Worm (Caenorhabditis elegans): ENCODE data around the gene Y50D4A.4.
A peak's percentile ranks its signal among the peaks of the same experiment; 100 is the strongest.

The Y50D4A.4 gene

ce11 chrV:1164196-1164691 is 31.7 kb downstream of the Y50D4A.4 start, which contains the start of gene T21H3.5:
Gene T21H3.5, minus strand, starts transcription at chrV:1164293.
- no peak for TF ChIP-seq pha-4 (tag; optimal IDR thresholded peaks at IDR 0.05)
- 0 out of 2 replicates have a peak, but pooled peaks have one; percentile 22 for TF ChIP-seq zfh-2 (GFP tag; conservative IDR thresholded peaks at IDR 0.05)

- TF ChIP-seq madf-3 (GFP tag; IDR thresholded peaks at IDR 0.05) (no peak), repo-1 (tag; optimal IDR thresholded peaks at IDR 0.05) (no peak), efl-1 (GFP tag; optimal IDR thresholded peaks at IDR 0.05) (no peak)
Observed at ce11 chrV:1160716-1161115, 35.2 kb downstream of the Y50D4A.4 start.

- TF ChIP-seq F55B11.4 (tag; optimal IDR thresholded peaks at IDR 0.05; ENCODE audit: borderline replicate concordance, insufficient read depth) (no peak), lin-35 (GFP tag; optimal IDR thresholded peaks at IDR 0.05) (no peak), nhr-90 (tag; optimal IDR thresholded peaks at IDR 0.05) (no peak), lsy-27 (tag; optimal IDR thresholded peaks at IDR 0.05; ENCODE audit: borderline replicate concordance, insufficient read depth) (no peak), F39B2.1 (GFP tag; IDR thresholded peaks at IDR 0.05) (no peak), bed-1 (GFP tag; IDR thresholded peaks at IDR 0.05) (no peak), attf-6 (GFP tag; IDR thresholded peaks at IDR 0.05) (no peak), mcd-1 (GFP tag; IDR thresholded peaks at IDR 0.05) (0 out of 2 replicates have a peak, but pooled peaks have one; percentile 22), sdz-38 (tag; optimal IDR thresholded peaks at IDR 0.05) (no peak), F37B4.10 (GFP tag; IDR thresholded peaks at IDR 0.05) (no peak), unc-62 (GFP tag; optimal IDR thresholded peaks at IDR 0.05) (no peak), B0261.1 (tag; optimal IDR thresholded peaks at IDR 0.05) (no peak), madf-8 (GFP tag; conservative IDR thresholded peaks at IDR 0.05) (no peak), sea-2 (GFP tag; IDR thresholded peaks at IDR 0.05) (0 out of 2 replicates have a peak, but pooled peaks have one; percentile 14), die-1 (tag; optimal IDR thresholded peaks at IDR 0.05) (no peak), akir-1 (GFP tag; optimal IDR thresholded peaks at IDR 0.05) (no peak), hlh-12 (tag; optimal IDR thresholded peaks at IDR 0.05) (no peak), somi-1 (GFP tag; optimal IDR thresholded peaks at IDR 0.05) (no peak), lir-1 (GFP tag; conservative IDR thresholded peaks at IDR 0.05) (no peak), C06A6.2 (GFP tag; conservative IDR thresholded peaks at IDR 0.05) (no peak), snpc-1.3 (tag; optimal IDR thresholded peaks at IDR 0.05; ENCODE audit: insufficient read depth) (no peak), F33H1.4 (GFP tag; IDR thresholded peaks at IDR 0.05) (no peak), dpff-1 (tag; optimal IDR thresholded peaks at IDR 0.05) (peak; percentile 5), lag-1 (GFP tag; IDR thresholded peaks at IDR 0.05) (no peak), nhr-80 (tag; optimal IDR thresholded peaks at IDR 0.05) (no peak), ekl-4 (GFP tag; IDR thresholded peaks at IDR 0.05) (no peak; the same call in 1 of the 2 replicates), B0035.1 (tag; optimal IDR thresholded peaks at IDR 0.05) (peak; percentile 73), nhr-27 (tag; optimal IDR thresholded peaks at IDR 0.05) (peak; percentile 45), F57C9.4 (tag; optimal IDR thresholded peaks at IDR 0.05) (peak; percentile 69), B0336.3 (GFP tag; IDR thresholded peaks at IDR 0.05) (peak; percentile 58), ccch-3 (GFP tag; optimal IDR thresholded peaks at IDR 0.05) (no peak), T26A5.8 (tag; optimal IDR thresholded peaks at IDR 0.05) (no peak), zim-3 (tag; optimal IDR thresholded peaks at IDR 0.05) (peak; percentile 62), hlh-26 (GFP tag; conservative IDR thresholded peaks at IDR 0.05) (no peak), ets-4 (GFP tag; optimal IDR thresholded peaks at IDR 0.05) (no peak), fkh-3 (tag; optimal IDR thresholded peaks at IDR 0.05) (no peak), ztf-25 (GFP tag; IDR thresholded peaks at IDR 0.05) (no peak), pha-4 (tag; optimal IDR thresholded peaks at IDR 0.05) (no peak), lin-54 (GFP tag; optimal IDR thresholded peaks at IDR 0.05) (no peak), K12H6.12 (tag; optimal IDR thresholded peaks at IDR 0.05) (no peak), ztf-18 (tag; optimal IDR thresholded peaks at IDR 0.05) (no peak)
Observed at ce11 chrV:1158247-1158646, 37.7 kb downstream of the Y50D4A.4 start.

All from whole organism, young adult.